Fruit fly (Drosophila melanogaster) whole organism, embryonic: ENCODE data around the gene tinc.

Experiments used
- Abd-B ChIP-seq: fragments of 200-800 bp; sonication (Bioruptor generic); optimal IDR thresholded peaks from 2 replicates; lab custom pipeline; 2018; ENCODE audit warnings: missing biosample characterization, mild to moderate bottlenecking, missing genetic modification characterization, moderate library complexity
- CG10274 ChIP-seq: fragments of 200-800 bp; sonication (Bioruptor generic); optimal IDR thresholded peaks from 3 replicates; lab custom pipeline; 2017; ENCODE audit warnings: missing biosample characterization, mild to moderate bottlenecking, missing genetic modification characterization
- CG10959 ChIP-seq: fragments of 200-800 bp; sonication (Bioruptor generic); IDR thresholded peaks from 2 replicates; pipeline ENCODE4 v1.3.6; 2022; ENCODE audit warnings: missing biosample characterization, missing genetic modification characterization
- CG11085 ChIP-seq: fragments of 200-800 bp; sonication (Bioruptor generic); IDR thresholded peaks from 2 replicates; pipeline ENCODE4 v1.3.6; 2022; ENCODE audit warnings: missing biosample characterization, missing genetic modification characterization
- CG8290 ChIP-seq, 3 experiments: fragments of 200-800 bp; sonication (Bioruptor generic); optimal IDR thresholded peaks; 2 replicates each; lab custom pipeline; 2016 to 2019; ENCODE audit warnings: missing biosample characterization in 3 of 3, missing genetic modification characterization in 3 of 3, mild to moderate bottlenecking in 2 of 3, moderate library complexity in 1 of 3
- CG8359 ChIP-seq: fragments of 200-800 bp; sonication (Bioruptor generic); optimal IDR thresholded peaks from 2 replicates; lab custom pipeline; 2017; ENCODE audit warnings: missing biosample characterization, mild to moderate bottlenecking, missing genetic modification characterization, borderline replicate concordance
- CkIIα-i1 ChIP-seq: fragments of 200-800 bp; sonication (Bioruptor generic); IDR thresholded peaks from 2 replicates; pipeline ENCODE4 v1.3.6; 2022; ENCODE audit warnings: missing biosample characterization, missing genetic modification characterization
- Nf-YA ChIP-seq: fragments of 200-800 bp; sonication (Bioruptor generic); IDR thresholded peaks from 2 replicates; pipeline ENCODE4 v1.3.6; 2022; ENCODE audit warnings: missing biosample characterization, missing genetic modification characterization
- ash1 ChIP-seq: fragments of 200-800 bp; sonication (Bioruptor generic); optimal IDR thresholded peaks from 2 replicates; lab custom pipeline; 2018; ENCODE audit warnings: missing biosample characterization, mild to moderate bottlenecking, missing genetic modification characterization
- fd64A ChIP-seq: fragments of 200-800 bp; sonication (Bioruptor generic); optimal IDR thresholded peaks from 3 replicates; lab custom pipeline; 2018; ENCODE audit warnings: missing biosample characterization, mild to moderate bottlenecking, missing genetic modification characterization
- ham ChIP-seq: fragments of 200-800 bp; sonication (Bioruptor generic); IDR thresholded peaks from 2 replicates; pipeline ENCODE4 v1.3.6; 2022; ENCODE audit warnings: missing biosample characterization, missing genetic modification characterization
- mam ChIP-seq: fragments of 200-800 bp; sonication (Bioruptor generic); optimal IDR thresholded peaks from 3 replicates; lab custom pipeline; 2016; ENCODE audit warnings: missing biosample characterization, missing genetic modification characterization
- psq ChIP-seq: fragments of 200-800 bp; sonication (Bioruptor generic); optimal IDR thresholded peaks from 2 replicates; lab custom pipeline; 2017; ENCODE audit warnings: missing biosample characterization, missing genetic modification characterization
- stc ChIP-seq: fragments of 200-800 bp; sonication (Bioruptor generic); IDR thresholded peaks from 2 replicates; pipeline ENCODE4 v1.3.6; 2022; ENCODE audit warnings: missing biosample characterization, missing genetic modification characterization

dm6 chr3R:17902233-17902632 is 90.9 kb downstream of the tinc start:
- TF ChIP-seq ash1 (GFP tag; lab: Kevin White, UChicago), result no peak
- TF ChIP-seq CG10959 (GFP tag; lab: Robert Waterston, UW), result no peak
- TF ChIP-seq CG8359, result no peak
- TF ChIP-seq CG11085 (GFP tag; lab: Robert Waterston, UW), result no peak
- no peak for TF ChIP-seq mam (GFP tag; lab: Kevin White, UChicago)
- no peak for TF ChIP-seq psq (GFP tag; lab: Kevin White, UChicago)
- TF ChIP-seq ham (GFP tag; lab: Robert Waterston, UW), result no peak
- no peak for TF ChIP-seq Abd-B (GFP tag; lab: Kevin White, UChicago)
- no peak for TF ChIP-seq fd64A (GFP tag; lab: Kevin White, UChicago)
- TF ChIP-seq CG10274, result no peak
- no peak for TF ChIP-seq Nf-YA (GFP tag; lab: Robert Waterston, UW)
- no peak for TF ChIP-seq stc (GFP tag; lab: Robert Waterston, UW)
- no peak for TF ChIP-seq CG8290 (GFP tag; optimal IDR thresholded peaks at IDR 0.05; lab: Kevin White, UChicago)
- TF ChIP-seq CG8290 (tag; optimal IDR thresholded peaks at IDR 0.05; lab: Kevin White, UChicago), result no peak
- TF ChIP-seq CkIIα-i1, result no peak
